Fruit fly (Drosophila melanogaster): ENCODE data around the gene HDAC6.

HDAC6 gene

dm6 chrX:15333066-15333874 is at the start of gene HDAC6, which contains the start of gene CG9114:
TSS of gene HDAC6 (plus strand) at chrX:15333310.
TSS of gene CG9114 (minus strand) at chrX:15333154.
- TF ChIP-seq pan (optimal IDR thresholded peaks at IDR 0.05) (no peak), Dll (optimal IDR thresholded peaks at IDR 0.05) (peak; percentile 84), usp (GFP tag; optimal IDR thresholded peaks at IDR 0.05) (no peak), psq (optimal IDR thresholded peaks at IDR 0.05) (no peak), EcR (GFP tag; optimal IDR thresholded peaks at IDR 0.05) (no peak), CG8478 (optimal IDR thresholded peaks at IDR 0.05) (peak; percentile 1)

dm6 chrX:15292794-15293193 is 40.3 kb upstream of the HDAC6 start, which contains the start of gene CG5877:
TSS of gene CG5877 (plus strand) at chrX:15293031.
- TF ChIP-seq Dll (optimal IDR thresholded peaks at IDR 0.05): no peak
- TF ChIP-seq EcR (GFP tag; optimal IDR thresholded peaks at IDR 0.05): no peak
- no peak for TF ChIP-seq usp (GFP tag; optimal IDR thresholded peaks at IDR 0.05)
- TF ChIP-seq pan (optimal IDR thresholded peaks at IDR 0.05): no peak
- no peak for TF ChIP-seq psq (optimal IDR thresholded peaks at IDR 0.05)
- TF ChIP-seq CG8478 (optimal IDR thresholded peaks at IDR 0.05): no peak

- no peak for TF ChIP-seq Dll (optimal IDR thresholded peaks at IDR 0.05)
- no peak for TF ChIP-seq psq (optimal IDR thresholded peaks at IDR 0.05)
- TF ChIP-seq usp (GFP tag; optimal IDR thresholded peaks at IDR 0.05): no peak
- TF ChIP-seq EcR (GFP tag; optimal IDR thresholded peaks at IDR 0.05): no peak
- no peak for TF ChIP-seq CG8478 (optimal IDR thresholded peaks at IDR 0.05)
- no peak for TF ChIP-seq pan (optimal IDR thresholded peaks at IDR 0.05)
Observed at dm6 chrX:15296969-15297816, 35.9 kb upstream of the HDAC6 start, which contains the start of gene gce. TSS of gene gce (plus strand) at chrX:15297766.

- TF ChIP-seq CG8478 (optimal IDR thresholded peaks at IDR 0.05): no peak
- TF ChIP-seq pan (optimal IDR thresholded peaks at IDR 0.05): no peak
- TF ChIP-seq EcR (GFP tag; optimal IDR thresholded peaks at IDR 0.05): no peak
- TF ChIP-seq psq (optimal IDR thresholded peaks at IDR 0.05): no peak
- no peak for TF ChIP-seq Dll (optimal IDR thresholded peaks at IDR 0.05)
- no peak for TF ChIP-seq usp (GFP tag; optimal IDR thresholded peaks at IDR 0.05)
Observed at dm6 chrX:15297963-15298297, 35.2 kb upstream of the HDAC6 start.

- TF ChIP-seq usp (GFP tag; optimal IDR thresholded peaks at IDR 0.05) (no peak), Dll (optimal IDR thresholded peaks at IDR 0.05) (peak; percentile 77)
Observed at dm6 chrX:15298298-15299069, 34.6 kb upstream of the HDAC6 start.

dm6 chrX:15299927-15300740 is 33.0 kb upstream of the HDAC6 start:
- TF ChIP-seq Dll (optimal IDR thresholded peaks at IDR 0.05): no peak
- TF ChIP-seq pan (optimal IDR thresholded peaks at IDR 0.05): no peak
- TF ChIP-seq EcR (GFP tag; optimal IDR thresholded peaks at IDR 0.05): no peak
- no peak for TF ChIP-seq psq (optimal IDR thresholded peaks at IDR 0.05)
- TF ChIP-seq usp (GFP tag; optimal IDR thresholded peaks at IDR 0.05): no peak
- no peak for TF ChIP-seq CG8478 (optimal IDR thresholded peaks at IDR 0.05)

dm6 chrX:15301175-15301574 is 31.9 kb upstream of the HDAC6 start:
- TF ChIP-seq usp (GFP tag; optimal IDR thresholded peaks at IDR 0.05): no peak
- no peak for TF ChIP-seq CG8478 (optimal IDR thresholded peaks at IDR 0.05)
- no peak for TF ChIP-seq EcR (GFP tag; optimal IDR thresholded peaks at IDR 0.05)
- no peak for TF ChIP-seq pan (optimal IDR thresholded peaks at IDR 0.05)
- TF ChIP-seq psq (optimal IDR thresholded peaks at IDR 0.05): no peak
- no peak for TF ChIP-seq Dll (optimal IDR thresholded peaks at IDR 0.05)

dm6 chrX:15303176-15304115 is 29.7 kb upstream of the HDAC6 start:
- TF ChIP-seq usp (GFP tag; optimal IDR thresholded peaks at IDR 0.05) (no peak), EcR (GFP tag; optimal IDR thresholded peaks at IDR 0.05) (no peak), CG8478 (optimal IDR thresholded peaks at IDR 0.05) (no peak), pan (optimal IDR thresholded peaks at IDR 0.05) (no peak), psq (optimal IDR thresholded peaks at IDR 0.05) (no peak), Dll (optimal IDR thresholded peaks at IDR 0.05) (no peak)

dm6 chrX:15304211-15304610 is 28.9 kb upstream of the HDAC6 start:
- TF ChIP-seq usp (GFP tag; optimal IDR thresholded peaks at IDR 0.05): no peak
- no peak for TF ChIP-seq CG8478 (optimal IDR thresholded peaks at IDR 0.05)
- no peak for TF ChIP-seq EcR (GFP tag; optimal IDR thresholded peaks at IDR 0.05)
- no peak for TF ChIP-seq psq (optimal IDR thresholded peaks at IDR 0.05)
- no peak for TF ChIP-seq Dll (optimal IDR thresholded peaks at IDR 0.05)
- no peak for TF ChIP-seq pan (optimal IDR thresholded peaks at IDR 0.05)
